Worm (Caenorhabditis elegans) whole organism, L1 larva: ENCODE measurements around the gene bca-1.
A peak's percentile ranks its signal among the peaks of the same experiment; 100 is the strongest.

Source experiments
- dsc-1 ChIP-seq: sonication (generic microtip); optimal IDR thresholded peaks from 2 replicates; lab custom pipeline; 2016; ENCODE audit warnings: mild to moderate bottlenecking, missing genetic modification characterization, missing compliant biosample characterization
- nhr-90 ChIP-seq: sonication (generic microtip); optimal IDR thresholded peaks from 2 replicates; lab custom pipeline; 2016; ENCODE audit warnings: mild to moderate bottlenecking, missing genetic modification characterization, missing compliant biosample characterization; ENCODE audit not compliant: poor library complexity
- skn-1 ChIP-seq: fragments of 150-350 bp; optimal IDR thresholded peaks from 2 replicates; lab custom pipeline; 2014; ENCODE audit warnings: missing biosample characterization, missing genetic modification characterization
- zip-4 ChIP-seq: fragments of 200-800 bp; sonication (Bioruptor generic); optimal IDR thresholded peaks from 2 replicates; lab custom pipeline; 2018; ENCODE audit warnings: mild to moderate bottlenecking, missing genetic modification characterization, moderate library complexity, missing compliant biosample characterization
- ztf-4 ChIP-seq: fragments of 150-350 bp; optimal IDR thresholded peaks from 2 replicates; lab custom pipeline; 2014; ENCODE audit warnings: missing biosample characterization, missing genetic modification characterization

- TF ChIP-seq zip-4 = no peak
- TF ChIP-seq skn-1 (tag; lab: Kevin White, UChicago) = no peak
- TF ChIP-seq nhr-90 (tag; lab: Kevin White, UChicago) = no peak
- TF ChIP-seq dsc-1 (tag; lab: Kevin White, UChicago) = peak; percentile 83
- no peak for TF ChIP-seq ztf-4
Observed at ce11 chrX:6247013-6247412, 42.5 kb upstream of the bca-1 start.
